Fruit fly (Drosophila melanogaster) whole organism: ENCODE results near the gene Fign.

Experiments
- CG8478 ChIP-seq: fragments of >200 bp; optimal IDR thresholded peaks from 2 replicates; lab custom pipeline; 2018; ENCODE audit warnings: inconsistent platforms
- pan ChIP-seq: fragments of >200 bp; optimal IDR thresholded peaks from 2 replicates; lab custom pipeline; 2017
- psq ChIP-seq: fragments of >200 bp; optimal IDR thresholded peaks from 2 replicates; lab custom pipeline; 2017
- usp ChIP-seq: fragments of >200 bp; optimal IDR thresholded peaks from 2 replicates; lab custom pipeline; 2017; ENCODE audit warnings: missing biosample characterization, missing genetic modification characterization, mixed read lengths

DNA sequence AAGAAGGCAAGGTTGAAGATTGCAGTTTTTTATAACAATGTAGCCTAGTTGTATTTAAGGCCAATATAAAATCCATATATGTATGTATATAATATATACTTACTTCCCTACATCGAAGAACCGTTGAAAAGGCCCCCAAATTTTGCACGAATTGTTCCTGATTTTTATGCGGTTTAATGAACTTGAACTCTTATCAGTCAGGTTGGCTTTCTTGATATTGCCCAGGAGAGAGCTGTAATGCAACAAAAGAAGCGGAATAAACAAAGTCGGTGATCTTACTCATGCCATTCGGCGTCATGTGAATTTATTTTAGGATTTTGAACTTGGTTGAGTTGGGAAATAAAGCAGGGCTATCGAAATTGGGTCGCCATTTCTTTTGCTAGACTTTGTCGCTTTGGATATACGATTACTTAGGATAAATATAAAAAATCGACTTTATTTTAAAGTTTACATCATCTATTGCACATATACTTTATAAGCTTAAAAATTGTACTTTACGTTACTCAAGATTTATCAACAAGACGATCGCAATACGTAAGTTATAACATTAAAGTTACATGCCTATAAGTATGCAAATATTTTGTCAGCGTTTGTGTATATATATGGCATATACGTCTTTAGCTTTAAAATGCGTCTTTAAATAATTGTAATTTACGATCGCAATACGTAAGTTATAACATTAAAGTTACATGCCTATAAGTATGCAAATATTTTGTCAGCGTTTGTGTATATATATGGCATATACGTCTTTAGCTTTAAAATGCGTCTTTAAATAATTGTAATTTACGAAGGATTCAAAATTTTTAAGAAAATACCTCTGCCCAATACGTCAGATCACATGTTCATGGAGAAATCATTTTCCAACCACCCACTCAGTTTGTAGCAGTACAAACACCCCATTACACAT lies 37.4 kb upstream of the Fign start, which contains the start of gene CG8838:
- TF ChIP-seq usp (GFP tag; lab: Kevin White, UChicago) (no peak), psq (lab: Kevin White, UChicago) (no peak), CG8478 (lab: Kevin White, UChicago) (no peak), pan (lab: Kevin White, UChicago) (no peak)
